Worm (Caenorhabditis elegans) whole organism, L1 larva: Measurements from ENCODE around the gene C34B4.2.

Experiments used
- C16A3.4 ChIP-seq: fragments of 150-350 bp; optimal IDR thresholded peaks from 2 replicates; lab custom pipeline; 2014; ENCODE audit warnings: missing biosample characterization, missing genetic modification characterization
- C34B4.2 ChIP-seq: sonication (generic microtip); optimal IDR thresholded peaks from 2 replicates; lab custom pipeline; 2017; ENCODE audit warnings: mild to moderate bottlenecking, missing genetic modification characterization, missing compliant biosample characterization
- F16B12.6 ChIP-seq: fragments of 150-350 bp; optimal IDR thresholded peaks from 2 replicates; lab custom pipeline; 2014; ENCODE audit warnings: missing biosample characterization, missing genetic modification characterization
- Y116A8C.19 ChIP-seq: sonication (generic microtip); optimal IDR thresholded peaks from 2 replicates; lab custom pipeline; 2016; ENCODE audit warnings: missing compliant biosample characterization, missing genetic modification characterization, borderline replicate concordance
- aha-1 ChIP-seq: fragments of 150-350 bp; optimal IDR thresholded peaks from 2 replicates; lab custom pipeline; 2014; ENCODE audit warnings: missing biosample characterization, missing genetic modification characterization
- ama-1 ChIP-seq: fragments of 150-350 bp; optimal IDR thresholded peaks from 2 replicates; lab custom pipeline; 2014
- ceh-8 ChIP-seq: fragments of 200-800 bp; sonication (Bioruptor generic); optimal IDR thresholded peaks from 2 replicates; lab custom pipeline; 2018; ENCODE audit warnings: mild to moderate bottlenecking, missing genetic modification characterization, moderate library complexity, missing compliant biosample characterization
- ceh-82 ChIP-seq, 3 experiments: fragments of 150-350 bp in 1 of 3; sonication (generic microtip) in 2 of 3; optimal IDR thresholded peaks; 2 replicates each; lab custom pipeline; 2014 to 2017; ENCODE audit warnings: missing biosample characterization in 3 of 3, missing genetic modification characterization in 3 of 3
- ceh-88 ChIP-seq: fragments of 200-800 bp; sonication (Bioruptor generic); IDR thresholded peaks from 2 replicates; pipeline ENCODE4 v1.3.6; 2022; ENCODE audit warnings: missing genetic modification characterization, missing compliant biosample characterization
- ces-1 ChIP-seq: fragments of 150-350 bp; optimal IDR thresholded peaks from 2 replicates; lab custom pipeline; 2014; ENCODE audit warnings: missing biosample characterization, missing genetic modification reagents, missing genetic modification characterization
- dsc-1 ChIP-seq: sonication (generic microtip); optimal IDR thresholded peaks from 2 replicates; lab custom pipeline; 2016; ENCODE audit warnings: mild to moderate bottlenecking, missing genetic modification characterization, missing compliant biosample characterization
- efl-3 ChIP-seq: fragments of 200-800 bp; sonication (Bioruptor generic); optimal IDR thresholded peaks from 2 replicates; lab custom pipeline; 2018; ENCODE audit warnings: mild to moderate bottlenecking, missing genetic modification characterization, missing compliant biosample characterization
- elt-3 ChIP-seq, 6 experiments: fragments of 150-350 bp in 1 of 6; sonication (generic microtip); optimal IDR thresholded peaks; 2 replicates each; lab custom pipeline; 2017 to 2018; ENCODE audit warnings: missing biosample characterization in 6 of 6, missing genetic modification characterization in 6 of 6, inconsistent platforms in 1 of 6
- ets-5 ChIP-seq: fragments of 200-800 bp; sonication (Bioruptor generic); IDR thresholded peaks from 2 replicates; pipeline ENCODE4 v1.3.6; 2022; ENCODE audit warnings: missing genetic modification characterization, missing compliant biosample characterization
- fkh-4 ChIP-seq: sonication (generic microtip); optimal IDR thresholded peaks from 2 replicates; lab custom pipeline; 2016; ENCODE audit warnings: missing compliant biosample characterization, missing genetic modification characterization, borderline replicate concordance
- fkh-8 ChIP-seq: sonication (generic microtip); optimal IDR thresholded peaks from 2 replicates; lab custom pipeline; 2016; ENCODE audit warnings: mild to moderate bottlenecking, missing genetic modification characterization, missing compliant biosample characterization
- fos-1 ChIP-seq: fragments of 150-350 bp; optimal IDR thresholded peaks from 2 replicates; lab custom pipeline; 2014; ENCODE audit warnings: missing biosample characterization, missing genetic modification characterization
- grh-1 ChIP-seq: fragments of 200-800 bp; sonication (Bioruptor generic); IDR thresholded peaks from 2 replicates; pipeline ENCODE4 v1.3.6; 2022; ENCODE audit warnings: missing genetic modification reagents, missing genetic modification characterization, missing compliant biosample characterization
- hlh-4 ChIP-seq: sonication (generic microtip); optimal IDR thresholded peaks from 2 replicates; lab custom pipeline; 2016; ENCODE audit warnings: mild to moderate bottlenecking, missing genetic modification characterization, missing compliant biosample characterization
- hpl-2 ChIP-seq: fragments of 150-350 bp; optimal IDR thresholded peaks from 2 replicates; lab custom pipeline; 2014; ENCODE audit warnings: missing biosample characterization, missing genetic modification reagents, missing genetic modification characterization
- irx-1 ChIP-seq: sonication (generic microtip); optimal IDR thresholded peaks from 2 replicates; lab custom pipeline; 2016; ENCODE audit warnings: missing genetic modification characterization, missing compliant biosample characterization
- lin-13 ChIP-seq: fragments of 150-350 bp; optimal IDR thresholded peaks from 2 replicates; lab custom pipeline; 2014; ENCODE audit warnings: missing biosample characterization, missing genetic modification reagents, missing genetic modification characterization
- lin-14 ChIP-seq: fragments of 200-800 bp; sonication (Bioruptor generic); optimal IDR thresholded peaks from 2 replicates; lab custom pipeline; 2018; ENCODE audit warnings: mild to moderate bottlenecking, missing genetic modification characterization, moderate library complexity, missing compliant biosample characterization
- lin-15B ChIP-seq: fragments of 150-350 bp; sonication (generic microtip); optimal IDR thresholded peaks from 3 replicates; lab custom pipeline; 2014; ENCODE audit warnings: missing biosample characterization, missing genetic modification characterization
- lin-35 ChIP-seq, 2 experiments: fragments of 150-350 bp; optimal IDR thresholded peaks; 2 replicates each; lab custom pipeline; 2014; ENCODE audit warnings: missing biosample characterization in 2 of 2, missing genetic modification characterization in 2 of 2, missing genetic modification reagents in 2 of 2
- lir-3 ChIP-seq: sonication (generic microtip); optimal IDR thresholded peaks from 2 replicates; lab custom pipeline; 2016; ENCODE audit warnings: mild to moderate bottlenecking, missing genetic modification characterization, moderate library complexity, missing compliant biosample characterization; ENCODE audit not compliant: poor library complexity
- mdl-1 ChIP-seq, 2 experiments: fragments of 150-350 bp; optimal IDR thresholded peaks; 2 replicates each; lab custom pipeline; 2014 to 2017; ENCODE audit warnings: missing biosample characterization in 2 of 2, missing genetic modification characterization in 2 of 2, inconsistent platforms in 1 of 2
- nhr-12 ChIP-seq: sonication (generic microtip); optimal IDR thresholded peaks from 2 replicates; lab custom pipeline; 2017; ENCODE audit warnings: missing biosample characterization, missing genetic modification characterization
- nhr-19 ChIP-seq: fragments of 200-800 bp; sonication (Bioruptor generic); conservative IDR thresholded peaks from 2 replicates; pipeline ENCODE4 v1.3.6; 2022; ENCODE audit warnings: missing genetic modification characterization, missing compliant biosample characterization
- nhr-28 ChIP-seq: fragments of 150-350 bp; optimal IDR thresholded peaks from 2 replicates; lab custom pipeline; 2014; ENCODE audit warnings: missing biosample characterization, missing genetic modification characterization
- nhr-47 ChIP-seq: sonication (generic microtip); optimal IDR thresholded peaks from 2 replicates; lab custom pipeline; 2016; ENCODE audit warnings: mild to moderate bottlenecking, missing genetic modification characterization, moderate library complexity, missing compliant biosample characterization
- nhr-71 ChIP-seq: sonication (generic microtip); optimal IDR thresholded peaks from 2 replicates; lab custom pipeline; 2016; ENCODE audit warnings: mild to moderate bottlenecking, missing genetic modification characterization, moderate library complexity, missing compliant biosample characterization
- nhr-77 ChIP-seq: fragments of 150-350 bp; optimal IDR thresholded peaks from 2 replicates; lab custom pipeline; 2014; ENCODE audit warnings: missing biosample characterization, missing genetic modification characterization
- nhr-84 ChIP-seq: sonication (generic microtip); optimal IDR thresholded peaks from 2 replicates; lab custom pipeline; 2017; ENCODE audit warnings: missing biosample characterization, missing genetic modification characterization
- nhr-85 ChIP-seq: sonication (generic microtip); peaks from one replicate; lab custom pipeline; 2016; ENCODE audit warnings: missing genetic modification characterization, inconsistent platforms, missing compliant biosample characterization
- nhr-90 ChIP-seq: sonication (generic microtip); optimal IDR thresholded peaks from 2 replicates; lab custom pipeline; 2016; ENCODE audit warnings: mild to moderate bottlenecking, missing genetic modification characterization, missing compliant biosample characterization; ENCODE audit not compliant: poor library complexity
- pqm-1 ChIP-seq: sonication (generic microtip); optimal IDR thresholded peaks from 3 replicates; lab custom pipeline; 2017; ENCODE audit warnings: missing biosample characterization, missing genetic modification characterization
- tbx-2 ChIP-seq: sonication (generic microtip); optimal IDR thresholded peaks from 2 replicates; lab custom pipeline; 2016; ENCODE audit warnings: missing genetic modification characterization, missing compliant biosample characterization
- unc-130 ChIP-seq: fragments of 150-350 bp; optimal IDR thresholded peaks from 2 replicates; lab custom pipeline; 2017; ENCODE audit warnings: missing biosample characterization, missing genetic modification characterization, inconsistent platforms
- unc-62 ChIP-seq: fragments of 150-350 bp; optimal IDR thresholded peaks from 2 replicates; lab custom pipeline; 2014; ENCODE audit warnings: missing biosample characterization, missing genetic modification reagents, missing genetic modification characterization
- unc-86 ChIP-seq: sonication (generic microtip); optimal IDR thresholded peaks from 2 replicates; lab custom pipeline; 2016; ENCODE audit warnings: missing genetic modification characterization, missing compliant biosample characterization
- xbp-1 ChIP-seq: sonication (generic microtip); optimal IDR thresholded peaks from 2 replicates; lab custom pipeline; 2016; ENCODE audit warnings: missing genetic modification characterization, missing compliant biosample characterization
- ztf-11 ChIP-seq, 2 experiments: sonication (generic microtip); optimal IDR thresholded peaks; 2 replicates each; lab custom pipeline; 2016 to 2017; ENCODE audit warnings: missing genetic modification characterization in 2 of 2, missing biosample characterization in 1 of 2, missing compliant biosample characterization in 1 of 2
- ztf-4 ChIP-seq: fragments of 150-350 bp; optimal IDR thresholded peaks from 2 replicates; lab custom pipeline; 2014; ENCODE audit warnings: missing biosample characterization, missing genetic modification characterization

The C34B4.2 gene

ce11 chrV:13063402-13063801 is 19.5 kb upstream of the C34B4.2 start:
- TF ChIP-seq lin-13 (GFP tag; lab: Kevin White, UChicago) = no peak
- TF ChIP-seq ceh-88 (GFP tag; lab: Robert Waterston, UW) = no peak
- TF ChIP-seq nhr-84 (tag; lab: Kevin White, UChicago) = no peak
- TF ChIP-seq efl-3 (GFP tag; lab: Kevin White, UChicago) = no peak
- TF ChIP-seq, all 84 proteins: peak for 0

DNA sequence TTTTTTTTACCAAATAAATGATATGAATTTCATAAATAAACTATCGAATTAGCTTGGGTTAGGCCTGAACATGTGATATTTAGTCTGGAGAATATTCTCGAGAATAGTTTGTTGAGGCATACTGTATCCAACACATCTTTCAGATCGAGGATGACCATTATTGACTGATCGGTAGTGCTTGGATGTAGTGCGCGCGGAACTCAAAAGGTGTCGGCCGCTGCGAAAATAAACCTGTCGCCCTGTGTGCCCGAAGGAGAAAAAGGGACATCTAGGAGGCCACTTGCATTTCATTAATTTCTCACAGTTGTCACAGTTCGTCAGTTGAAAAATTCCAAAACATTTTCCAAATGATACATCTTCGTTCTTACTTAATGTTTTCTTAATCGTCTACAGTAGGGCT is 18.7 kb upstream of the C34B4.2 start:
- TF ChIP-seq dsc-1 (tag; lab: Kevin White, UChicago) (no peak), lin-15B (tag; lab: Kevin White, UChicago) (no peak), unc-86 (tag; lab: Kevin White, UChicago) (no peak), ces-1 (no peak), nhr-12 (tag; lab: Kevin White, UChicago) (no peak), ets-5 (GFP tag; lab: Robert Waterston, UW) (no peak), lin-14 (GFP tag; lab: Kevin White, UChicago) (no peak), ama-1 (no peak)
- TF ChIP-seq, all 84 proteins: peak for 0

- TF ChIP-seq nhr-19 (no peak), elt-3 (tag; optimal IDR thresholded peaks at IDR 0.05; lab: Kevin White, UChicago) (no peak), unc-130 (no peak), lin-35 (GFP tag; optimal IDR thresholded peaks at IDR 0.05; lab: Kevin White, UChicago) (no peak), lin-14 (GFP tag; lab: Kevin White, UChicago) (peak; percentile 23), C16A3.4 (tag; lab: Kevin White, UChicago) (no peak), aha-1 (tag; lab: Kevin White, UChicago) (no peak), ceh-88 (GFP tag; lab: Robert Waterston, UW) (no peak), unc-86 (tag; lab: Kevin White, UChicago) (peak; percentile 47), nhr-12 (tag; lab: Kevin White, UChicago) (no peak), grh-1 (GFP tag; lab: Robert Waterston, UW) (no peak)
These were observed 12.6 kb upstream of the C34B4.2 start for ce11 chrV:13070278-13070677.

ce11 chrV:13071052-13071451 is 11.8 kb upstream of the C34B4.2 start, which contains the start of gene C34B4.3:
Gene C34B4.3 (minus strand): TSS chrV:13071152.
- TF ChIP-seq fkh-8 (tag; lab: Kevin White, UChicago) (no peak), nhr-19 (no peak), F16B12.6 (tag; lab: Kevin White, UChicago) (no peak), lin-35 (GFP tag; optimal IDR thresholded peaks at IDR 0.05; lab: Kevin White, UChicago) (no peak), tbx-2 (tag; lab: Kevin White, UChicago) (no peak), C34B4.2 (no peak), mdl-1 (tag; optimal IDR thresholded peaks at IDR 0.05; lab: Kevin White, UChicago) (no peak), nhr-28 (tag; lab: Kevin White, UChicago) (no peak), Y116A8C.19 (no peak), efl-3 (GFP tag; lab: Kevin White, UChicago) (no peak), nhr-90 (no peak), hlh-4 (tag; lab: Kevin White, UChicago) (no peak), nhr-85 (tag; lab: Kevin White, UChicago) (no peak), ces-1 (no peak), elt-3 (tag; optimal IDR thresholded peaks at IDR 0.05; lab: Kevin White, UChicago) (no peak), dsc-1 (tag; lab: Kevin White, UChicago) (no peak)

DNA sequence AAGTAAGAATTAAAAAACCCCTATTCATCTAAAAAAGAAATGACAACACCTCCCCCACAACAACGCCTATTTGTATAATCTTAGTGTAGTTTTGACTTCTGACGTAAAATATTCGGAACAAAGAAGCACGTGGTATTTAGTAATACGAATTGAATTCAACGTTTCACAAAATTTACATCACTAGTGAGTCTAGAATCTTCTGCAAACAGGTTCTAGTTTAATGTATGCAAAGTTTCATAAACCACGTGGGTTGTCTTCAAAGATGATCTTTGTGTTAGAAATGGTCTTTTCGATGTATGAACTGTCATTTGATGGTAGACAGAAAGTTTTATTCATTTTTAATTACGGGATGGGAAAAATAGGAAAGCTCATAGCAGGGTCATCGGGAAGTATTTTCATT is 9.7 kb upstream of the C34B4.2 start:
- TF ChIP-seq pqm-1 (tag; lab: Kevin White, UChicago) = no peak
- TF ChIP-seq ztf-11 (tag; optimal IDR thresholded peaks at IDR 0.05; lab: Kevin White, UChicago) = no peak
- no peak for TF ChIP-seq nhr-47 (tag; lab: Kevin White, UChicago)
- no peak for TF ChIP-seq unc-62 (GFP tag; lab: Kevin White, UChicago)
- no peak for TF ChIP-seq nhr-77 (tag; lab: Kevin White, UChicago)
- TF ChIP-seq ama-1 = no peak
- TF ChIP-seq hpl-2 (GFP tag; lab: Kevin White, UChicago) = no peak
- no peak for TF ChIP-seq ceh-88 (GFP tag; lab: Robert Waterston, UW)
- TF ChIP-seq ceh-82 (tag; optimal IDR thresholded peaks at IDR 0.05; lab: Kevin White, UChicago) = no peak
- TF ChIP-seq nhr-12 (tag; lab: Kevin White, UChicago) = no peak
- no peak for TF ChIP-seq nhr-19
- TF ChIP-seq xbp-1 (tag; lab: Kevin White, UChicago) = peak; percentile 2
- TF ChIP-seq irx-1 (tag; lab: Kevin White, UChicago) = no peak
- no peak for TF ChIP-seq ztf-4 (tag; lab: Kevin White, UChicago)
- TF ChIP-seq fos-1 (tag; lab: Kevin White, UChicago) = no peak
- no peak for TF ChIP-seq ces-1
- TF ChIP-seq fkh-4 (tag; lab: Kevin White, UChicago) = no peak
- TF ChIP-seq C16A3.4 (tag; lab: Kevin White, UChicago) = no peak
- no peak for TF ChIP-seq mdl-1 (tag; optimal IDR thresholded peaks at IDR 0.05; lab: Kevin White, UChicago)
- peak; percentile 24 for TF ChIP-seq nhr-71
- TF ChIP-seq lir-3 = no peak
- TF ChIP-seq ceh-8 (GFP tag; lab: Kevin White, UChicago) = no peak
- TF ChIP-seq tbx-2 (tag; lab: Kevin White, UChicago) = no peak
- TF ChIP-seq dsc-1 (tag; lab: Kevin White, UChicago) = peak; percentile 28
- no peak for TF ChIP-seq efl-3 (GFP tag; lab: Kevin White, UChicago)
